Worm (Caenorhabditis elegans) whole organism, L3 larva: ENCODE data around the gene B0303.14.
A peak's percentile ranks its signal among the peaks of the same experiment; 100 is the strongest.

Source experiments
- R02D3.7 ChIP-seq: fragments of 150-350 bp; optimal IDR thresholded peaks from 2 replicates; lab custom pipeline; 2014; ENCODE audit warnings: missing biosample characterization, missing genetic modification characterization
- ZK546.5 ChIP-seq: sonication (generic microtip); optimal IDR thresholded peaks from 2 replicates; lab custom pipeline; 2017; ENCODE audit warnings: missing biosample characterization, missing genetic modification characterization
- aly-2 ChIP-seq: fragments of 150-350 bp; optimal IDR thresholded peaks from 2 replicates; lab custom pipeline; 2014; ENCODE audit warnings: missing biosample characterization, missing genetic modification characterization
- ama-1 ChIP-seq: fragments of 150-350 bp; optimal IDR thresholded peaks from 2 replicates; lab custom pipeline; 2018
- ceh-16 ChIP-seq: sonication (generic microtip); optimal IDR thresholded peaks from 2 replicates; lab custom pipeline; 2017; ENCODE audit warnings: missing biosample characterization, missing genetic modification characterization
- ceh-28 ChIP-seq: fragments of 150-350 bp; optimal IDR thresholded peaks from 2 replicates; lab custom pipeline; 2014; ENCODE audit warnings: missing biosample characterization, missing genetic modification reagents, missing genetic modification characterization
- ceh-82 ChIP-seq: fragments of 150-350 bp; optimal IDR thresholded peaks from 2 replicates; lab custom pipeline; 2014; ENCODE audit warnings: missing biosample characterization, missing genetic modification characterization
- ceh-9 ChIP-seq: sonication (generic microtip); optimal IDR thresholded peaks from 2 replicates; lab custom pipeline; 2018; ENCODE audit warnings: missing biosample characterization, missing genetic modification characterization
- daf-12 ChIP-seq: fragments of 150-350 bp; optimal IDR thresholded peaks from 2 replicates; lab custom pipeline; 2014; ENCODE audit warnings: missing biosample characterization, missing genetic modification reagents, missing genetic modification characterization
- egl-27 ChIP-seq: sonication (generic microtip); optimal IDR thresholded peaks from 4 replicates; lab custom pipeline; 2017; ENCODE audit warnings: missing biosample characterization, missing genetic modification reagents, missing genetic modification characterization
- egl-5 ChIP-seq: fragments of 150-350 bp; optimal IDR thresholded peaks from 2 replicates; lab custom pipeline; 2017; ENCODE audit warnings: missing biosample characterization, missing genetic modification reagents, missing genetic modification characterization, inconsistent platforms
- elt-1 ChIP-seq: fragments of 150-350 bp; optimal IDR thresholded peaks from 2 replicates; lab custom pipeline; 2014; ENCODE audit warnings: missing biosample characterization, missing genetic modification characterization
- elt-2 ChIP-seq: sonication (generic microtip); optimal IDR thresholded peaks from 2 replicates; lab custom pipeline; 2016; ENCODE audit warnings: missing genetic modification reagents, mild to moderate bottlenecking, missing genetic modification characterization, missing compliant biosample characterization
- elt-3 ChIP-seq, 3 experiments: fragments of 150-350 bp in 1 of 3; sonication (generic microtip) in 2 of 3; optimal IDR thresholded peaks; 2 replicates in 2 of 3; 4 replicates in 1 of 3; lab custom pipeline; 2014 to 2017; ENCODE audit warnings: missing biosample characterization in 3 of 3, missing genetic modification characterization in 3 of 3
- eor-1 ChIP-seq, 2 experiments: fragments of 150-350 bp; optimal IDR thresholded peaks; 2 replicates each; lab custom pipeline; 2014 to 2018; ENCODE audit warnings: missing biosample characterization in 2 of 2, missing genetic modification characterization in 2 of 2
- fkh-10 ChIP-seq: sonication (generic microtip); optimal IDR thresholded peaks from 2 replicates; lab custom pipeline; 2017; ENCODE audit warnings: missing biosample characterization, missing genetic modification reagents, missing genetic modification characterization
- fkh-2 ChIP-seq: fragments of 150-350 bp; optimal IDR thresholded peaks from 2 replicates; lab custom pipeline; 2014; ENCODE audit warnings: missing biosample characterization, missing genetic modification reagents, missing genetic modification characterization
- hmg-11 ChIP-seq: sonication (generic microtip); optimal IDR thresholded peaks from 2 replicates; lab custom pipeline; 2016; ENCODE audit warnings: missing genetic modification characterization, missing compliant biosample characterization
- jun-1 ChIP-seq: fragments of 150-350 bp; optimal IDR thresholded peaks from 2 replicates; lab custom pipeline; 2014; ENCODE audit warnings: missing biosample characterization, missing genetic modification reagents, missing genetic modification characterization
- lin-15B ChIP-seq: fragments of 150-350 bp; optimal IDR thresholded peaks from 2 replicates; lab custom pipeline; 2014; ENCODE audit warnings: missing biosample characterization, missing genetic modification characterization
- lin-39 ChIP-seq: fragments of 150-350 bp; optimal IDR thresholded peaks from 2 replicates; lab custom pipeline; 2018; ENCODE audit warnings: missing biosample characterization, missing genetic modification reagents, missing genetic modification characterization
- lsy-12 ChIP-seq: sonication (generic microtip); optimal IDR thresholded peaks from 2 replicates; lab custom pipeline; 2016; ENCODE audit warnings: mild to moderate bottlenecking, missing genetic modification characterization, missing compliant biosample characterization
- nfya-1 ChIP-seq: sonication (generic microtip); optimal IDR thresholded peaks from 2 replicates; lab custom pipeline; 2017; ENCODE audit warnings: missing genetic modification characterization, mild to moderate bottlenecking, missing compliant biosample characterization, antibody characterized with exemption, moderate library complexity; ENCODE audit not compliant: insufficient read depth
- nhr-11 ChIP-seq: fragments of 150-350 bp; optimal IDR thresholded peaks from 2 replicates; lab custom pipeline; 2014; ENCODE audit warnings: missing biosample characterization, missing genetic modification characterization
- nhr-12 ChIP-seq: fragments of 150-350 bp; optimal IDR thresholded peaks from 2 replicates; lab custom pipeline; 2014; ENCODE audit warnings: missing biosample characterization, missing genetic modification characterization
- nhr-23 ChIP-seq: fragments of 150-350 bp; optimal IDR thresholded peaks from 2 replicates; lab custom pipeline; 2014; ENCODE audit warnings: missing biosample characterization, missing genetic modification reagents, missing genetic modification characterization
- nhr-237 ChIP-seq: fragments of 150-350 bp; optimal IDR thresholded peaks from 2 replicates; lab custom pipeline; 2014; ENCODE audit warnings: missing biosample characterization, missing genetic modification characterization
- nhr-25 ChIP-seq: sonication (generic microtip); optimal IDR thresholded peaks from 2 replicates; lab custom pipeline; 2017; ENCODE audit warnings: missing biosample characterization, missing genetic modification characterization
- nhr-28 ChIP-seq: fragments of 150-350 bp; optimal IDR thresholded peaks from 2 replicates; lab custom pipeline; 2014; ENCODE audit warnings: missing biosample characterization, missing genetic modification characterization
- nhr-43 ChIP-seq: sonication (generic microtip); optimal IDR thresholded peaks from 2 replicates; lab custom pipeline; 2016; ENCODE audit warnings: mild to moderate bottlenecking, missing genetic modification characterization, missing compliant biosample characterization; ENCODE audit not compliant: poor library complexity, severe bottlenecking
- nhr-67 ChIP-seq: fragments of 150-350 bp; optimal IDR thresholded peaks from 2 replicates; lab custom pipeline; 2014; ENCODE audit warnings: missing biosample characterization, missing genetic modification characterization
- nhr-76 ChIP-seq: fragments of 150-350 bp; sonication (generic microtip); optimal IDR thresholded peaks from 5 replicates; lab custom pipeline; 2014; ENCODE audit warnings: missing biosample characterization, missing genetic modification characterization
- nhr-77 ChIP-seq: fragments of 150-350 bp; optimal IDR thresholded peaks from 2 replicates; lab custom pipeline; 2014; ENCODE audit warnings: missing biosample characterization, missing genetic modification characterization
- pha-4 ChIP-seq: fragments of 150-350 bp; optimal IDR thresholded peaks from 2 replicates; lab custom pipeline; 2014; ENCODE audit warnings: missing biosample characterization, missing genetic modification reagents, missing genetic modification characterization
- pqm-1 ChIP-seq: fragments of 150-350 bp; optimal IDR thresholded peaks from 2 replicates; lab custom pipeline; 2017; ENCODE audit warnings: missing biosample characterization, missing genetic modification characterization, inconsistent platforms
- sea-2 ChIP-seq: fragments of 150-350 bp; sonication (generic microtip); optimal IDR thresholded peaks from 4 replicates; lab custom pipeline; 2014; ENCODE audit warnings: missing biosample characterization, missing genetic modification reagents, missing genetic modification characterization
- skn-1 ChIP-seq: fragments of 150-350 bp; optimal IDR thresholded peaks from 2 replicates; lab custom pipeline; 2014; ENCODE audit warnings: missing biosample characterization, missing genetic modification characterization
- snpc-4 ChIP-seq: fragments of 150-350 bp; optimal IDR thresholded peaks from 2 replicates; lab custom pipeline; 2014; ENCODE audit warnings: missing biosample characterization, missing genetic modification characterization
- tbx-2 ChIP-seq: sonication (generic microtip); optimal IDR thresholded peaks from 2 replicates; lab custom pipeline; 2016; ENCODE audit warnings: mild to moderate bottlenecking, missing genetic modification characterization, missing compliant biosample characterization
- unc-62 ChIP-seq: fragments of 150-350 bp; sonication (generic microtip); optimal IDR thresholded peaks from 4 replicates; lab custom pipeline; 2014; ENCODE audit warnings: missing biosample characterization, missing genetic modification reagents, missing genetic modification characterization
- zag-1 ChIP-seq: fragments of 150-350 bp; optimal IDR thresholded peaks from 2 replicates; lab custom pipeline; 2014; ENCODE audit warnings: missing biosample characterization, missing genetic modification characterization
- ztf-11 ChIP-seq: fragments of 150-350 bp; optimal IDR thresholded peaks from 2 replicates; lab custom pipeline; 2014; ENCODE audit warnings: missing biosample characterization, missing genetic modification characterization
- ztf-4 ChIP-seq: fragments of 150-350 bp; optimal IDR thresholded peaks from 2 replicates; lab custom pipeline; 2014; ENCODE audit warnings: missing biosample characterization, missing genetic modification characterization

The B0303.14 gene

ce11 chrIII:8754682-8755081 is 38.7 kb upstream of the B0303.14 start, which contains the start of gene tomm-70:
Gene tomm-70 (minus strand): TSS chrIII:8754750.
- peak; percentile 18 for TF ChIP-seq nfya-1
- peak; percentile 63 for TF ChIP-seq R02D3.7 (tag; lab: Kevin White, UChicago)
- no peak for TF ChIP-seq sea-2
- TF ChIP-seq pqm-1 (tag; lab: Kevin White, UChicago), result no peak
- TF ChIP-seq pha-4 (tag; lab: Kevin White, UChicago), result peak; percentile 79
- TF ChIP-seq hmg-11 (tag; lab: Kevin White, UChicago), result peak; percentile 7
- peak; percentile 26 for TF ChIP-seq elt-2 (tag; lab: Kevin White, UChicago)
- TF ChIP-seq nhr-28 (tag; lab: Kevin White, UChicago), result no peak

- no peak for TF ChIP-seq nfya-1
- no peak for TF ChIP-seq nhr-76 (tag; lab: Kevin White, UChicago)
- TF ChIP-seq elt-1 (tag; lab: Kevin White, UChicago), result peak; percentile 6
- no peak for TF ChIP-seq tbx-2 (tag; lab: Kevin White, UChicago)
Observed at ce11 chrIII:8750606-8751005, 34.6 kb upstream of the B0303.14 start, which contains the start of gene ugtp-1. Gene ugtp-1 (minus strand): TSS chrIII:8750706.

ce11 chrIII:8749487-8749886 is 33.5 kb upstream of the B0303.14 start, which contains the start of gene sma-2:
Gene sma-2 (plus strand): TSS chrIII:8749680.
- TF ChIP-seq elt-3 (tag; optimal IDR thresholded peaks at IDR 0.05; lab: Kevin White, UChicago), result no peak
- TF ChIP-seq elt-2 (tag; lab: Kevin White, UChicago), result peak; percentile 95
- no peak for TF ChIP-seq R02D3.7 (tag; lab: Kevin White, UChicago)
- no peak for TF ChIP-seq ztf-11 (tag; lab: Kevin White, UChicago)
- TF ChIP-seq ama-1 (lab: Kevin White, UChicago), result no peak
- TF ChIP-seq pqm-1 (tag; lab: Kevin White, UChicago), result peak; percentile 94
- peak; percentile 57 for TF ChIP-seq jun-1 (tag; lab: Kevin White, UChicago)
- TF ChIP-seq elt-1 (tag; lab: Kevin White, UChicago), result no peak
- peak; percentile 89 for TF ChIP-seq pha-4 (tag; lab: Kevin White, UChicago)
- TF ChIP-seq ceh-16, result no peak
- TF ChIP-seq nhr-67, result no peak
- no peak for TF ChIP-seq nhr-11
- TF ChIP-seq skn-1, result no peak
- no peak for TF ChIP-seq zag-1 (tag; lab: Kevin White, UChicago)
- no peak for TF ChIP-seq lin-39 (tag; lab: Kevin White, UChicago)
- no peak for TF ChIP-seq egl-5
- no peak for TF ChIP-seq fkh-2 (tag; lab: Kevin White, UChicago)
- TF ChIP-seq ceh-9 (tag; lab: Kevin White, UChicago), result no peak
- peak; percentile 53 for TF ChIP-seq lsy-12
- TF ChIP-seq sea-2, result no peak
- no peak for TF ChIP-seq eor-1 (tag; optimal IDR thresholded peaks at IDR 0.05; lab: Kevin White, UChicago)
- no peak for TF ChIP-seq ceh-82 (tag; lab: Kevin White, UChicago)
- TF ChIP-seq nhr-28 (tag; lab: Kevin White, UChicago), result no peak
- no peak for TF ChIP-seq tbx-2 (tag; lab: Kevin White, UChicago)
- no peak for TF ChIP-seq ZK546.5 (tag; lab: Kevin White, UChicago)
- TF ChIP-seq nhr-25 (tag; lab: Kevin White, UChicago), result peak; percentile 89
- no peak for TF ChIP-seq daf-12 (tag; lab: Kevin White, UChicago)
- no peak for TF ChIP-seq nhr-77
- no peak for TF ChIP-seq unc-62 (GFP tag; lab: Kevin White, UChicago)
- peak; percentile 80 for TF ChIP-seq egl-27 (tag; lab: Kevin White, UChicago)
- TF ChIP-seq ceh-28, result peak; percentile 35
- TF ChIP-seq fkh-10 (GFP tag; lab: Kevin White, UChicago), result no peak
- peak; percentile 18 for TF ChIP-seq lin-15B (tag; lab: Kevin White, UChicago)
- TF ChIP-seq ztf-4 (tag; lab: Kevin White, UChicago), result no peak
- TF ChIP-seq nhr-237 (tag; lab: Kevin White, UChicago), result no peak
- peak; percentile 22 for TF ChIP-seq nfya-1
- no peak for TF ChIP-seq nhr-12
- no peak for TF ChIP-seq nhr-76 (tag; lab: Kevin White, UChicago)
- peak; percentile 48 for TF ChIP-seq hmg-11 (tag; lab: Kevin White, UChicago)
- peak; percentile 41 for TF ChIP-seq nhr-43 (tag; lab: Kevin White, UChicago)
- TF ChIP-seq aly-2 (tag; lab: Kevin White, UChicago), result no peak
- no peak for TF ChIP-seq snpc-4 (tag; lab: Kevin White, UChicago)
- peak; percentile 64 for TF ChIP-seq nhr-23 (tag; lab: Kevin White, UChicago)
